Fruit fly (Drosophila melanogaster) whole organism, prepupa: Measurements from ENCODE around the gene Sik2.

ENCODE experiments used
- CG10631 ChIP-seq: fragments of 200-800 bp; sonication (Bioruptor generic); optimal IDR thresholded peaks from 2 replicates; lab custom pipeline; 2016; ENCODE audit warnings: missing biosample characterization, missing genetic modification characterization
- CG15336 ChIP-seq: fragments of 200-800 bp; sonication (Bioruptor generic); IDR thresholded peaks from 2 replicates; pipeline ENCODE4 v1.3.6; 2022; ENCODE audit warnings: missing biosample characterization, missing genetic modification characterization
- CG1621 ChIP-seq: fragments of 200-800 bp; sonication (Bioruptor generic); optimal IDR thresholded peaks from 3 replicates; lab custom pipeline; 2018; ENCODE audit warnings: missing biosample characterization, mild to moderate bottlenecking, missing genetic modification characterization
- CG3032 ChIP-seq: fragments of 200-800 bp; optimal IDR thresholded peaks from 2 replicates; lab custom pipeline; 2019; ENCODE audit warnings: missing biosample characterization, mild to moderate bottlenecking, missing genetic modification characterization, moderate library complexity
- Hr4 ChIP-seq: fragments of 200-800 bp; sonication (Bioruptor generic); optimal IDR thresholded peaks from 3 replicates; lab custom pipeline; 2016; ENCODE audit warnings: missing biosample characterization, missing genetic modification characterization
- Lpt ChIP-seq: fragments of 200-800 bp; sonication (Bioruptor generic); optimal IDR thresholded peaks from 3 replicates; lab custom pipeline; 2016; ENCODE audit warnings: missing biosample characterization, missing genetic modification characterization
- Sox102F ChIP-seq: fragments of 200-800 bp; sonication (Bioruptor generic); optimal IDR thresholded peaks from 2 replicates; lab custom pipeline; 2016; ENCODE audit warnings: missing biosample characterization, mild to moderate bottlenecking, missing genetic modification characterization
- Sox14 ChIP-seq: fragments of 200-800 bp; sonication (Bioruptor generic); optimal IDR thresholded peaks from 3 replicates; lab custom pipeline; 2016; ENCODE audit warnings: missing biosample characterization, missing genetic modification characterization
- fd85E ChIP-seq: fragments of 200-800 bp; sonication (Bioruptor generic); optimal IDR thresholded peaks from 3 replicates; lab custom pipeline; 2016; ENCODE audit warnings: missing biosample characterization, missing genetic modification characterization
- lz ChIP-seq: fragments of 200-800 bp; sonication (Bioruptor generic); optimal IDR thresholded peaks from 3 replicates; lab custom pipeline; 2016; ENCODE audit warnings: missing biosample characterization, missing genetic modification characterization
- spab ChIP-seq: fragments of 200-800 bp; sonication (Bioruptor generic); optimal IDR thresholded peaks from 2 replicates; lab custom pipeline; 2017; ENCODE audit warnings: missing biosample characterization, mild to moderate bottlenecking, missing genetic modification characterization, missing genetic modification reagents
- vri ChIP-seq: fragments of 200-800 bp; sonication (Bioruptor generic); optimal IDR thresholded peaks from 3 replicates; lab custom pipeline; 2016; ENCODE audit warnings: missing biosample characterization, mild to moderate bottlenecking, missing genetic modification characterization

- TF ChIP-seq vri = no peak
- no peak for TF ChIP-seq Sox102F (GFP tag; lab: Kevin White, UChicago)
- TF ChIP-seq spab (GFP tag; lab: Kevin White, UChicago) = no peak
- no peak for TF ChIP-seq fd85E (GFP tag; lab: Kevin White, UChicago)
- no peak for TF ChIP-seq Sox14
- TF ChIP-seq CG15336 (GFP tag; lab: Robert Waterston, UW) = no peak
- TF ChIP-seq lz = no peak
- TF ChIP-seq CG10631 (GFP tag; lab: Kevin White, UChicago) = no peak
- TF ChIP-seq CG3032 (tag; lab: Kevin White, UChicago) = no peak
- no peak for TF ChIP-seq Lpt (GFP tag; lab: Kevin White, UChicago)
- no peak for TF ChIP-seq Hr4 (GFP tag; lab: Kevin White, UChicago)
- TF ChIP-seq CG1621 (tag; lab: Kevin White, UChicago) = no peak
Measured at dm6 chrX:2037605-2038004, 24.1 kb downstream of the Sik2 start.
